Worm (Caenorhabditis elegans): ENCODE results near the gene tag-243.

DNA sequence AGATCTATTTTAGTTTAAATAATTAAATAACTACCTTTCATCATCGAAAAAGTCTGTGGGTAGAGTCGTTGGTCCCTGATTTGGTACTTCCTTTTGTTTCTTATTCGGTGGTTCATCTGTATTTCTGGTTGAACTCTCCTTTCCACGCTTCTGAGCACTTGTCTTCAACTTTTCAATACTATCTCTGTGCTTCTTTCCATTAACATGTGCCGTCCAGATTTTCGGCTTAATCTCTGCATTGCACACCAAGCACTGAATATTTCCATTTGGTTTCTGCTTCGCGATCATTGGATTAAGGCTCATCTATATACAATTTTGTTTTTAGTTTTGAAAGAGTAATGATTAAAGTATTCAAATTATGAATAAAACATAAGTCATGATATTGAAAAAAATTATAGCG, 11.7 kb upstream of the tag-243 start, which contains the start of gene sel-13:
- no peak for TF ChIP-seq nhr-12 (tag; optimal IDR thresholded peaks at IDR 0.05)
- TF ChIP-seq egl-13 (tag; optimal IDR thresholded peaks at IDR 0.05), result no peak
- TF ChIP-seq C34B4.2 (tag; optimal IDR thresholded peaks at IDR 0.05), result no peak
- TF ChIP-seq ama-1 (optimal IDR thresholded peaks at IDR 0.05), result no peak
- TF ChIP-seq fkh-10 (GFP tag; optimal IDR thresholded peaks at IDR 0.05), result no peak
- TF ChIP-seq unc-62 (GFP tag; optimal IDR thresholded peaks at IDR 0.05), result no peak
- TF ChIP-seq lin-15B (tag; optimal IDR thresholded peaks at IDR 0.05), result no peak
- no peak for TF ChIP-seq nhr-11 (tag; optimal IDR thresholded peaks at IDR 0.05)

All from whole organism, L1 larva.